Worm (Caenorhabditis elegans) whole organism, young adult: ENCODE data around the gene ins-15.

Source experiments
- C17E4.6 ChIP-seq: fragments of 200-800 bp; sonication (Bioruptor generic); IDR thresholded peaks from 2 replicates; pipeline ENCODE4 v1.3.6; 2022; ENCODE audit warnings: missing genetic modification reagents, missing genetic modification characterization, missing compliant biosample characterization
- F37B4.10 ChIP-seq: fragments of 200-800 bp; sonication (Bioruptor generic); IDR thresholded peaks from 2 replicates; pipeline ENCODE4 v1.3.6; 2022; ENCODE audit warnings: missing genetic modification characterization, missing compliant biosample characterization
- F55B11.4 ChIP-seq: sonication (generic microtip); optimal IDR thresholded peaks from 2 replicates; lab custom pipeline; 2016; ENCODE audit warnings: missing compliant biosample characterization, missing genetic modification characterization, borderline replicate concordance; ENCODE audit not compliant: insufficient read depth
- Y67H2A.10 ChIP-seq: fragments of 200-800 bp; sonication (Bioruptor generic); conservative IDR thresholded peaks from 2 replicates; pipeline ENCODE4 v1.3.6; 2022; ENCODE audit warnings: missing genetic modification reagents, missing genetic modification characterization, missing compliant biosample characterization
- efl-1 ChIP-seq: fragments of 150-350 bp; optimal IDR thresholded peaks from 2 replicates; lab custom pipeline; 2014; ENCODE audit warnings: missing biosample characterization, missing genetic modification reagents, missing genetic modification characterization
- nhr-179 ChIP-seq: sonication (generic microtip); optimal IDR thresholded peaks from 2 replicates; lab custom pipeline; 2016; ENCODE audit warnings: mild to moderate bottlenecking, missing genetic modification characterization, missing compliant biosample characterization
- nhr-27 ChIP-seq: fragments of 200-800 bp; sonication (Bioruptor generic); optimal IDR thresholded peaks from 2 replicates; lab custom pipeline; 2018; ENCODE audit warnings: mild to moderate bottlenecking, missing genetic modification characterization, moderate library complexity, missing compliant biosample characterization
- pha-4 ChIP-seq: fragments of 150-350 bp; sonication (generic microtip); optimal IDR thresholded peaks from 2 replicates; lab custom pipeline; 2014; ENCODE audit warnings: missing biosample characterization, missing genetic modification reagents, missing genetic modification characterization
- rec-8 ChIP-seq, 2 experiments: sonication (generic microtip); optimal IDR thresholded peaks; 2 replicates each; lab custom pipeline; 2016; ENCODE audit warnings: mild to moderate bottlenecking in 2 of 2, missing genetic modification characterization in 2 of 2, missing genetic modification reagents in 2 of 2, missing genotype in 2 of 2, missing biosample characterization in 1 of 2, missing compliant biosample characterization in 1 of 2, moderate library complexity in 1 of 2
- snpc-1.1 ChIP-seq: sonication (generic microtip); optimal IDR thresholded peaks from 2 replicates; lab custom pipeline; 2017; ENCODE audit warnings: missing genetic modification characterization, mild to moderate bottlenecking, missing compliant biosample characterization, antibody characterized with exemption, moderate library complexity, missing genotype, missing genetic modification reagents; ENCODE audit not compliant: insufficient read depth
- snpc-1.3 ChIP-seq: sonication (generic microtip); optimal IDR thresholded peaks from 2 replicates; lab custom pipeline; 2017; ENCODE audit warnings: missing genetic modification characterization, mild to moderate bottlenecking, missing compliant biosample characterization, antibody characterized with exemption, moderate library complexity, missing genotype, missing genetic modification reagents; ENCODE audit not compliant: insufficient read depth

- no peak for TF ChIP-seq snpc-1.3 (tag; lab: Kevin White, UChicago)
- no peak for TF ChIP-seq nhr-179 (tag; lab: Kevin White, UChicago)
- no peak for TF ChIP-seq snpc-1.1 (tag; lab: Kevin White, UChicago)
- no peak for TF ChIP-seq F37B4.10 (GFP tag; lab: Robert Waterston, UW)
- TF ChIP-seq efl-1 (GFP tag; lab: Kevin White, UChicago), result no peak
- no peak for TF ChIP-seq rec-8 (tag; optimal IDR thresholded peaks at IDR 0.05; lab: Kevin White, UChicago)
- no peak for TF ChIP-seq pha-4 (tag; lab: Kevin White, UChicago)
- TF ChIP-seq F55B11.4 (tag; lab: Kevin White, UChicago), result no peak
- TF ChIP-seq nhr-27, result no peak
- no peak for TF ChIP-seq C17E4.6
- no peak for TF ChIP-seq Y67H2A.10 (GFP tag; lab: Robert Waterston, UW)
These were observed 17.7 kb downstream of the ins-15 start for ce11 chrII:6726814-6727213.
